Worm (Caenorhabditis elegans): Measurements from ENCODE around the gene ZC196.9.

- TF ChIP-seq tra-4 (tag; optimal IDR thresholded peaks at IDR 0.05) (no peak), hnd-1 (tag; optimal IDR thresholded peaks at IDR 0.05) (no peak), ama-1 (optimal IDR thresholded peaks at IDR 0.05) (no peak), flt-1 (GFP tag; IDR thresholded peaks at IDR 0.05) (no peak), tbx-11 (GFP tag; IDR thresholded peaks at IDR 0.05) (no peak), scrt-1 (GFP tag; IDR thresholded peaks at IDR 0.05) (no peak), pes-1 (GFP tag; IDR thresholded peaks at IDR 0.05) (no peak), hmbx-1 (tag; optimal IDR thresholded peaks at IDR 0.05) (no peak), sea-1 (GFP tag; conservative IDR thresholded peaks at IDR 0.05) (no peak), hmg-4 (GFP tag; optimal IDR thresholded peaks at IDR 0.05) (no peak), ets-7 (tag; optimal IDR thresholded peaks at IDR 0.05) (no peak), aly-1 (tag; optimal IDR thresholded peaks at IDR 0.05) (no peak), B0310.2 (tag; optimal IDR thresholded peaks at IDR 0.05) (no peak)
Measured at ce11 chrV:8745858-8746257, 18.9 kb upstream of the ZC196.9 start, which contains the start of gene B0507.6.

Measured in whole organism, early embryonic.